Fruit fly (Drosophila melanogaster) whole organism, embryonic: Measurements from ENCODE around the gene CG44037.

Experiments used
- CG11456 ChIP-seq: fragments of 200-800 bp; sonication (Bioruptor generic); IDR thresholded peaks from 3 replicates; pipeline ENCODE4 v1.3.6; 2022; ENCODE audit warnings: missing biosample characterization, missing genetic modification characterization
- CG12071 ChIP-seq: fragments of 200-800 bp; sonication (Bioruptor generic); optimal IDR thresholded peaks from 3 replicates; lab custom pipeline; 2018; ENCODE audit warnings: missing biosample characterization, mild to moderate bottlenecking, missing genetic modification characterization
- CG32767 ChIP-seq: fragments of 200-800 bp; sonication (Bioruptor generic); IDR thresholded peaks from 2 replicates; pipeline ENCODE4 v1.3.6; 2022; ENCODE audit warnings: missing biosample characterization, missing genetic modification characterization
- CG34376 ChIP-seq: fragments of 200-800 bp; sonication (Bioruptor generic); optimal IDR thresholded peaks from 2 replicates; lab custom pipeline; 2018; ENCODE audit warnings: missing biosample characterization, mild to moderate bottlenecking, missing genetic modification characterization
- CG4328 ChIP-seq: fragments of 200-800 bp; sonication (Bioruptor generic); optimal IDR thresholded peaks from 3 replicates; lab custom pipeline; 2017; ENCODE audit warnings: missing biosample characterization, missing genetic modification reagents, missing genetic modification characterization
- Drgx ChIP-seq: fragments of 200-800 bp; sonication (Bioruptor generic); IDR thresholded peaks from 2 replicates; pipeline ENCODE4 v1.3.6; 2022; ENCODE audit warnings: missing biosample characterization, missing genetic modification characterization
- H15 ChIP-seq: fragments of 200-800 bp; sonication (Bioruptor generic); IDR thresholded peaks from 3 replicates; pipeline ENCODE4 v1.3.6; 2022; ENCODE audit warnings: missing biosample characterization, missing genetic modification characterization
- cato ChIP-seq: fragments of 200-800 bp; sonication (Bioruptor generic); optimal IDR thresholded peaks from 2 replicates; lab custom pipeline; 2016; ENCODE audit warnings: missing biosample characterization, missing genetic modification characterization, borderline replicate concordance
- dan ChIP-seq: fragments of 200-800 bp; sonication (Bioruptor generic); IDR thresholded peaks from 2 replicates; pipeline ENCODE4 v1.3.6; 2022; ENCODE audit warnings: missing biosample characterization, missing genetic modification characterization
- dm ChIP-seq: fragments of 200-800 bp; sonication (Bioruptor generic); optimal IDR thresholded peaks from 3 replicates; lab custom pipeline; 2016; ENCODE audit warnings: missing biosample characterization, missing genetic modification characterization
- gro ChIP-seq: fragments of 200-800 bp; sonication (Bioruptor generic); optimal IDR thresholded peaks from 2 replicates; lab custom pipeline; 2016; ENCODE audit warnings: missing biosample characterization, missing genetic modification characterization
- jing ChIP-seq: fragments of 200-800 bp; sonication (Bioruptor generic); optimal IDR thresholded peaks from 2 replicates; lab custom pipeline; 2018; ENCODE audit warnings: missing biosample characterization, mild to moderate bottlenecking, missing genetic modification characterization
- tio ChIP-seq: fragments of 200-800 bp; sonication (Bioruptor generic); optimal IDR thresholded peaks from 2 replicates; lab custom pipeline; 2017; ENCODE audit warnings: missing biosample characterization, missing genetic modification characterization, inconsistent platforms
- zfh1 ChIP-seq: fragments of 200-800 bp; sonication (Bioruptor generic); IDR thresholded peaks from 3 replicates; pipeline ENCODE4 v1.3.6; 2022; ENCODE audit warnings: missing biosample characterization, missing genetic modification characterization

DNA sequence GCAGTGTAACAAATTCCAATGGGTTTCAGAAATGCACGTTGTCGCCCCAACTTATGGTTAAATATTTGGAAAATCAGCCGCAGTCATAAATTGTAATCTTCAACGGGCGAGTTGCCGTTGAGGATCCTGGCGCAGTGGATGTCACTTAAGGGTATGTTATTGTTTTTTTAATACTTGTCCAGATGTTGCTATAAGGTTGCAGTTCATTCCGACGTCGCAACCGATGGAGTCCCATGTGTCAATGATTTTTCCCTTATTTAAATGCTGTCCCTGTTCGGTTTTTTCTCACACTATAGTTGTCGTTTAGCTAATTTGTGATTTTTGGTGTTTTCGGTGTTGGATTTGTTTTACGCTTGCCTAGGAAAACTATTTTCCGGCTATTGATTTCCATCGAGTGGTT is 7.0 kb upstream of the CG44037 start:
- TF ChIP-seq CG4328 (GFP tag; lab: Kevin White, UChicago) (no peak), H15 (no peak), Drgx (GFP tag; lab: Robert Waterston, UW) (no peak), zfh1 (GFP tag; lab: Robert Waterston, UW) (no peak), dan (GFP tag; lab: Robert Waterston, UW) (no peak), tio (GFP tag; lab: Kevin White, UChicago) (no peak), gro (GFP tag; lab: Kevin White, UChicago) (no peak), CG34376 (GFP tag; lab: Kevin White, UChicago) (no peak), cato (GFP tag; lab: Kevin White, UChicago) (no peak), CG12071 (GFP tag; lab: Kevin White, UChicago) (no peak), dm (GFP tag; lab: Kevin White, UChicago) (no peak), jing (GFP tag; lab: Kevin White, UChicago) (no peak), CG11456 (GFP tag; lab: Robert Waterston, UW) (no peak), CG32767 (no peak)
